Worm (Caenorhabditis elegans) whole organism, mixed stage, embryonic: ENCODE data around the gene ttr-18.

Experiments used
- M03D4.4 ChIP-seq: sonication (generic microtip); optimal IDR thresholded peaks from 2 replicates; lab custom pipeline; 2017; ENCODE audit warnings: mild to moderate bottlenecking, missing genetic modification characterization, missing compliant biosample characterization
- bed-3 ChIP-seq: fragments of 200-800 bp; sonication (Bioruptor generic); optimal IDR thresholded peaks from 3 replicates; lab custom pipeline; 2018; ENCODE audit warnings: mild to moderate bottlenecking, missing genetic modification characterization, moderate library complexity, missing compliant biosample characterization
- blmp-1 ChIP-seq: fragments of 150-350 bp; optimal IDR thresholded peaks from 2 replicates; lab custom pipeline; 2014; ENCODE audit warnings: missing biosample characterization, missing genetic modification characterization
- ceh-39 ChIP-seq: fragments of 150-350 bp; optimal IDR thresholded peaks from 2 replicates; lab custom pipeline; 2014; ENCODE audit warnings: missing biosample characterization, missing genetic modification characterization
- ceh-43 ChIP-seq: fragments of 200-800 bp; sonication (Bioruptor generic); optimal IDR thresholded peaks from 2 replicates; lab custom pipeline; 2018; ENCODE audit warnings: mild to moderate bottlenecking, missing genetic modification characterization, moderate library complexity, missing compliant biosample characterization
- ceh-83 ChIP-seq: fragments of 200-800 bp; sonication (Bioruptor generic); optimal IDR thresholded peaks from 2 replicates; lab custom pipeline; 2018; ENCODE audit warnings: mild to moderate bottlenecking, missing genetic modification characterization, missing compliant biosample characterization
- ces-1 ChIP-seq: fragments of 150-350 bp; optimal IDR thresholded peaks from 2 replicates; lab custom pipeline; 2014; ENCODE audit warnings: missing biosample characterization, missing genetic modification reagents, missing genetic modification characterization
- cnd-1 ChIP-seq: fragments of 200-800 bp; sonication (Bioruptor generic); optimal IDR thresholded peaks from 2 replicates; lab custom pipeline; 2018; ENCODE audit warnings: mild to moderate bottlenecking, missing genetic modification characterization, missing compliant biosample characterization
- elt-1 ChIP-seq: sonication (generic microtip); optimal IDR thresholded peaks from 2 replicates; lab custom pipeline; 2017; ENCODE audit warnings: missing genetic modification characterization, mild to moderate bottlenecking, missing compliant biosample characterization, antibody characterized with exemption, moderate library complexity, borderline replicate concordance; ENCODE audit not compliant: insufficient read depth
- elt-3 ChIP-seq: fragments of 150-350 bp; optimal IDR thresholded peaks from 2 replicates; lab custom pipeline; 2014; ENCODE audit warnings: missing biosample characterization, missing genetic modification characterization
- flh-1 ChIP-seq: fragments of 200-800 bp; sonication (Bioruptor generic); optimal IDR thresholded peaks from 2 replicates; lab custom pipeline; 2018; ENCODE audit warnings: mild to moderate bottlenecking, missing genetic modification characterization, moderate library complexity, missing compliant biosample characterization
- ham-2 ChIP-seq: fragments of 200-800 bp; sonication (Bioruptor generic); optimal IDR thresholded peaks from 2 replicates; lab custom pipeline; 2018; ENCODE audit warnings: mild to moderate bottlenecking, missing genetic modification characterization, missing compliant biosample characterization
- hlh-1 ChIP-seq: fragments of 150-350 bp; optimal IDR thresholded peaks from 2 replicates; lab custom pipeline; 2014; ENCODE audit warnings: missing biosample characterization, missing genetic modification reagents, missing genetic modification characterization
- lin-13 ChIP-seq: fragments of 150-350 bp; optimal IDR thresholded peaks from 2 replicates; lab custom pipeline; 2014; ENCODE audit warnings: missing biosample characterization, missing genetic modification characterization
- lin-32 ChIP-seq: fragments of 200-800 bp; sonication (Bioruptor generic); optimal IDR thresholded peaks from 2 replicates; lab custom pipeline; 2018; ENCODE audit warnings: mild to moderate bottlenecking, missing genetic modification characterization, missing compliant biosample characterization
- lsy-2 ChIP-seq: fragments of 150-350 bp; optimal IDR thresholded peaks from 2 replicates; lab custom pipeline; 2014; ENCODE audit warnings: missing biosample characterization, missing genetic modification characterization
- mab-5 ChIP-seq: fragments of 150-350 bp; optimal IDR thresholded peaks from 2 replicates; lab custom pipeline; 2014; ENCODE audit warnings: missing biosample characterization, missing genetic modification characterization
- mep-1 ChIP-seq: fragments of 150-350 bp; optimal IDR thresholded peaks from 2 replicates; lab custom pipeline; 2017; ENCODE audit warnings: missing biosample characterization, missing genetic modification reagents, missing genetic modification characterization, inconsistent platforms
- mls-2 ChIP-seq: sonication (generic microtip); optimal IDR thresholded peaks from 2 replicates; lab custom pipeline; 2016; ENCODE audit warnings: mild to moderate bottlenecking, missing genetic modification characterization, moderate library complexity, missing compliant biosample characterization
- nhr-12 ChIP-seq: fragments of 150-350 bp; optimal IDR thresholded peaks from 2 replicates; lab custom pipeline; 2014; ENCODE audit warnings: missing biosample characterization, missing genetic modification characterization
- nhr-2 ChIP-seq: fragments of 150-350 bp; optimal IDR thresholded peaks from 2 replicates; lab custom pipeline; 2014; ENCODE audit warnings: missing biosample characterization, missing genetic modification characterization
- nhr-237 ChIP-seq: fragments of 150-350 bp; optimal IDR thresholded peaks from 2 replicates; lab custom pipeline; 2014; ENCODE audit warnings: missing biosample characterization, missing genetic modification characterization
- nhr-28 ChIP-seq: fragments of 150-350 bp; optimal IDR thresholded peaks from 2 replicates; lab custom pipeline; 2014; ENCODE audit warnings: missing biosample characterization, missing genetic modification characterization
- nhr-76 ChIP-seq: sonication (generic microtip); optimal IDR thresholded peaks from 2 replicates; lab custom pipeline; 2017; ENCODE audit warnings: missing biosample characterization, missing genetic modification characterization
- pha-4 ChIP-seq: fragments of 150-350 bp; optimal IDR thresholded peaks from 2 replicates; lab custom pipeline; 2018; ENCODE audit warnings: missing biosample characterization, missing genetic modification reagents, missing genetic modification characterization
- sem-2 ChIP-seq: fragments of 200-800 bp; sonication (Bioruptor generic); optimal IDR thresholded peaks from 2 replicates; lab custom pipeline; 2018; ENCODE audit warnings: mild to moderate bottlenecking, missing genetic modification characterization, missing compliant biosample characterization
- sptf-1 ChIP-seq: sonication (generic microtip); optimal IDR thresholded peaks from 2 replicates; lab custom pipeline; 2017; ENCODE audit warnings: mild to moderate bottlenecking, missing genetic modification characterization, moderate library complexity, missing compliant biosample characterization
- tbx-8 ChIP-seq: fragments of 200-800 bp; sonication (Bioruptor generic); optimal IDR thresholded peaks from 2 replicates; lab custom pipeline; 2018; ENCODE audit warnings: mild to moderate bottlenecking, missing genetic modification characterization, moderate library complexity, missing compliant biosample characterization
- unc-120 ChIP-seq: sonication (generic microtip); optimal IDR thresholded peaks from 2 replicates; lab custom pipeline; 2017; ENCODE audit warnings: missing genetic modification characterization, missing compliant biosample characterization; ENCODE audit not compliant: poor library complexity, severe bottlenecking
- unc-62 ChIP-seq: fragments of 150-350 bp; optimal IDR thresholded peaks from 2 replicates; lab custom pipeline; 2014; ENCODE audit warnings: missing biosample characterization, missing genetic modification reagents, missing genetic modification characterization
- zip-8 ChIP-seq: fragments of 150-350 bp; optimal IDR thresholded peaks from 2 replicates; lab custom pipeline; 2014; ENCODE audit warnings: missing biosample characterization, missing genetic modification characterization

Gene ttr-18

DNA sequence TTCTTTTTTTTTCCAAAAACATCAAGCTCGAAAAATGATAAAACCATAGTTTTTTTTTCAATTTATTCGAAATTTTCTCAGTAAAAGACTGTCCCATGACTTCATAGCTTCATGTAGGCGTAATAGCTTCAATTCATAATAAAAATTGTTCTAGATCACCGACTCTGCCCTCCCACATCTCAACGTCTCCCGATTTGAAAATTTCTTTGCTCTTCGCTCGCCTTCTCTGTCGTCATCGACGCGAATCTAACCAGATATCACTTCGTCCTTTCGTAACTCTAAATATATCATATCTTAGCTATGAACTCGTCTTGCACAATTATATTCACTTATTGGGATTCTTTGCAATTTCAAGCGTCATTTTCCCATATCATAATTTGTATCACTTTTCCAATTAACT is 28.2 kb upstream of the ttr-18 start, which contains the start of gene srh-44:
Gene srh-44 (plus strand): TSS at position 301 of the 400 bp plus-strand sequence.
- TF ChIP-seq lin-32 (GFP tag; lab: Kevin White, UChicago) (no peak), mls-2 (tag; lab: Kevin White, UChicago) (no peak), nhr-12 (tag; lab: Kevin White, UChicago) (no peak), unc-120 (tag; lab: Kevin White, UChicago) (no peak), elt-3 (tag; lab: Kevin White, UChicago) (no peak)

DNA sequence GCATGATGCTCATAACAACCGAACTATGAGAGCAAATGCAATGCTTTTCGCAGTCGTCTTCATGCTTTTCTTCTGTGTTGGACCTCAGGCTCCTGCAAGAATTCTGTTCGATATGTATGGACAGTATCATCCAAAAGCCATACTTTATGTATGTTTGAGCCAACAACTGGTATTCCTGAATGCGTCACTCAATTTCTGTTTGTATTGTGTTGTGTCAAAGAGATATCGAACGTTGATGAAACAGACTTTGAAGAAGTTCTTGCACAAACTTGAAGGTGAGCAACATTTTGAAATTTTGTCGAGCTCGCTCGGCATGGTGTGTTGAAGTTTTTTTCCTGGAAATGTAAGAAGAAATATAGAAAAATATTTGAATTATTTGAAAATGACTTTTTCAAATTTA is 26.4 kb upstream of the ttr-18 start:
- TF ChIP-seq elt-1 = no peak

DNA sequence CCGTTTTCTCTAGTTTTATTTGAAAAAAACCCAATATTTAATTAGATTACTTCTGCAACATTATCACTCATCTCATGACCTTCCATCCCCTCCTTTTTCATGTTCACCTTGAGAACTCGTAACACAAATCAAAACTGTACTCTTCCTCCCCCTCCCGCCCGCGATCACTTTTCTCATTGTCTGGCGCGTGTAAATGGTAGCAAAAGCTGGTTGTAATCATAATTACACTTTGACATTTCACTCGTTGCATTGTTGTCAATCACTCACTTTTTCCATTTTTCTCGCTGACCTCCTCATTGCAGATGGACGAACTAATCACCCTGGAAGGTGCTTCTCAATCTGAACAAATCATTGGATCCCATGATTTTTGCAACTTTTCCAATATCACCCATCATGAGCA is 23.8 kb upstream of the ttr-18 start, which contains the start of gene npr-41:
Gene npr-41 (plus strand): TSS at position 301 of the 400 bp plus-strand sequence.
- TF ChIP-seq ces-1 (GFP tag; lab: Kevin White, UChicago) = no peak
- TF ChIP-seq unc-62 (GFP tag; lab: Kevin White, UChicago) = no peak
- no peak for TF ChIP-seq cnd-1
- TF ChIP-seq lsy-2 (tag; lab: Kevin White, UChicago) = no peak
- TF ChIP-seq mep-1 (tag; lab: Kevin White, UChicago) = no peak
- no peak for TF ChIP-seq nhr-2 (tag; lab: Kevin White, UChicago)

DNA sequence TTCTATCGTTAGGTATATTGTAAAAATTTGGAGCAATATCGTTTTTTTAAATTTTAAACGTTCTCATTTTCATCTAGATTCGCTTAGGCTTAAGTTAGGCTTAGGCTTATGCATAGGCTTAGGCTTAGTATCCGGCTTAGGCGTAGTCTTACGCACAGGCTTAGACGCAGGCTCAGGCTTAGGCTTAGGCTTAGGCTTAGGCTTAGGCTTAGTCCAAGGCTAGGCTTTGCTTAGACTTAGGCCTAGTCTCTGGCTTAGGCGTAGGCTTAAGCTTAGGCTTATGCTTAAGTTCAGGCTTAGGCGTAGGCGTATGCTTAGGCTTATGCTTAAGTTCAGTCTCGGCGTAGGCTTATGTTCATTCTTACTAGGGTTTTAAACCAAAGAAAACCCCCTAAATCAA is 17.2 kb upstream of the ttr-18 start:
- TF ChIP-seq ceh-39 (tag; lab: Kevin White, UChicago) = no peak
- TF ChIP-seq sptf-1 (tag; lab: Kevin White, UChicago) = peak; percentile 23
- peak; percentile 23 for TF ChIP-seq ham-2 (GFP tag; lab: Kevin White, UChicago)
- no peak for TF ChIP-seq bed-3
- TF ChIP-seq nhr-2 (tag; lab: Kevin White, UChicago) = no peak
- TF ChIP-seq blmp-1 = no peak
- no peak for TF ChIP-seq flh-1
- TF ChIP-seq, all 35 proteins: peak for 2

DNA sequence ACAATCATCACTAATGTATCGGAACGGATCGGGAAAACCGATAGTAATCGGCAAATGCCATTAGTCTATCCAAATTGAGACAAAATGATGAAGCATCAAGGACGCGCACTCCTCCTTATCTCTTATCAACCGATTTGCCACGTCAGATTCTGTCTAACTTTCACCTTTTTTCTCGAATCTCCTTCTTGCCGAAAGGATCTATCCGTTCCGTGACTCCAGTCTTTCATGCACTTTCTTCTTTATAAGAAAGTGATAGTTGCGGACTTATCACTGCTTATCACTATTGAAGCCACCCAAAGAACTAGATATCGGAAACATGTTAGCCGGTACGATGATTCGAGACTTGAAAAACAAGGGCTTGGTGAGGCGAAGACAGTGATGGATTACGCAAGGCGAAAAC is 15.4 kb upstream of the ttr-18 start:
- TF ChIP-seq lsy-2 (tag; lab: Kevin White, UChicago) (no peak), ham-2 (GFP tag; lab: Kevin White, UChicago) (peak; percentile 59), ceh-43 (no peak), flh-1 (no peak), blmp-1 (peak; percentile 91), ceh-83 (GFP tag; lab: Kevin White, UChicago) (no peak), unc-120 (tag; lab: Kevin White, UChicago) (no peak), elt-1 (peak; percentile 35), mep-1 (tag; lab: Kevin White, UChicago) (no peak), pha-4 (tag; lab: Kevin White, UChicago) (no peak), hlh-1 (tag; lab: Kevin White, UChicago) (no peak), nhr-237 (no peak), unc-62 (GFP tag; lab: Kevin White, UChicago) (no peak), lin-13 (tag; lab: Kevin White, UChicago) (no peak), sem-2 (GFP tag; lab: Kevin White, UChicago) (no peak), mab-5 (no peak), cnd-1 (no peak), nhr-28 (tag; lab: Kevin White, UChicago) (no peak), elt-3 (tag; lab: Kevin White, UChicago) (peak; percentile 93), bed-3 (no peak), nhr-76 (tag; lab: Kevin White, UChicago) (no peak), zip-8 (tag; lab: Kevin White, UChicago) (no peak), M03D4.4 (tag; lab: Kevin White, UChicago) (no peak)

DNA sequence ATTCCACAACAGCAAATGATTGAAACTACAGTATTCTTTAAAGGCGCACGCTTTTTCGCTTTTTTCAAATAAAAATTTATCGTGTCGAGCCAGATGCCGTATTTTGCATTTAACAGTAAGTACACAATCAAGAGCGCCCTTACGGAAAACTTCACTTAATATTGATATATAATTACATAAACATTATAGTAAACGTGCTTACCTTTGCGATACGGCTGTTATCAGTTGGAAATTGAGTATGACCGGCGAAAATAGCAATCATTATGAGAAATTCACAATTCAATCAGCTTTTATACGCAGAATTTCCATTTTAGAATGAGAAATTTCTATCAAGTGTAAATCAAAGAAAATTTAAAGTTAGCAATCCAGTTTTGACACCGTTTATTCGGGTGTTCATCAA is 13.7 kb upstream of the ttr-18 start, which contains the start of gene B0334.20:
Gene B0334.20 (minus strand): TSS at position 262 of the 400 bp plus-strand sequence.
- no peak for TF ChIP-seq elt-1
- TF ChIP-seq ces-1 (GFP tag; lab: Kevin White, UChicago) = no peak
- no peak for TF ChIP-seq nhr-2 (tag; lab: Kevin White, UChicago)
- TF ChIP-seq nhr-76 (tag; lab: Kevin White, UChicago) = no peak
- no peak for TF ChIP-seq blmp-1
- no peak for TF ChIP-seq lsy-2 (tag; lab: Kevin White, UChicago)
- no peak for TF ChIP-seq nhr-237
- no peak for TF ChIP-seq nhr-28 (tag; lab: Kevin White, UChicago)
- no peak for TF ChIP-seq ceh-39 (tag; lab: Kevin White, UChicago)
- no peak for TF ChIP-seq M03D4.4 (tag; lab: Kevin White, UChicago)
- no peak for TF ChIP-seq lin-13 (tag; lab: Kevin White, UChicago)
- no peak for TF ChIP-seq hlh-1 (tag; lab: Kevin White, UChicago)
- TF ChIP-seq sptf-1 (tag; lab: Kevin White, UChicago) = no peak
- TF ChIP-seq tbx-8 (GFP tag; lab: Kevin White, UChicago) = no peak
- TF ChIP-seq elt-3 (tag; lab: Kevin White, UChicago) = no peak
- no peak for TF ChIP-seq flh-1
